Worm (Caenorhabditis elegans) whole organism, late embryonic: Measurements from ENCODE around the gene fbxb-62.

ENCODE experiments used
- T23F11.4 ChIP-seq: fragments of 200-800 bp; sonication (Bioruptor generic); optimal IDR thresholded peaks from 2 replicates; lab custom pipeline; 2018; ENCODE audit warnings: mild to moderate bottlenecking, missing genetic modification characterization, missing compliant biosample characterization
- ceh-19 ChIP-seq: fragments of 200-800 bp; sonication (Bioruptor generic); optimal IDR thresholded peaks from 2 replicates; lab custom pipeline; 2018; ENCODE audit warnings: mild to moderate bottlenecking, missing genetic modification characterization, missing compliant biosample characterization
- dve-1 ChIP-seq: sonication (generic microtip); optimal IDR thresholded peaks from 2 replicates; lab custom pipeline; 2017; ENCODE audit warnings: antibody characterized with exemption, mild to moderate bottlenecking, missing genetic modification characterization, missing compliant biosample characterization
- ets-4 ChIP-seq: sonication (generic microtip); optimal IDR thresholded peaks from 2 replicates; lab custom pipeline; 2016; ENCODE audit warnings: missing genetic modification characterization, missing compliant biosample characterization
- fkh-10 ChIP-seq: fragments of 150-350 bp; optimal IDR thresholded peaks from 2 replicates; lab custom pipeline; 2014; ENCODE audit warnings: missing biosample characterization, missing genetic modification reagents, missing genetic modification characterization
- nhr-11 ChIP-seq: fragments of 150-350 bp; optimal IDR thresholded peaks from 2 replicates; lab custom pipeline; 2014; ENCODE audit warnings: missing biosample characterization, missing genetic modification characterization
- pqm-1 ChIP-seq: sonication (generic microtip); optimal IDR thresholded peaks from 2 replicates; lab custom pipeline; 2016; ENCODE audit warnings: missing genetic modification characterization, missing compliant biosample characterization

ce11 chrV:19319460-19319995 is 17.7 kb upstream of the fbxb-62 start, which contains the start of gene C43D7.7:
- TF ChIP-seq pqm-1 (tag; lab: Kevin White, UChicago): no peak
- no peak for TF ChIP-seq T23F11.4 (GFP tag; lab: Kevin White, UChicago)
- no peak for TF ChIP-seq dve-1 (tag; lab: Kevin White, UChicago)
- no peak for TF ChIP-seq fkh-10 (GFP tag; lab: Kevin White, UChicago)
- no peak for TF ChIP-seq nhr-11 (tag; lab: Kevin White, UChicago)
- no peak for TF ChIP-seq ceh-19 (GFP tag; lab: Kevin White, UChicago)
- no peak for TF ChIP-seq ets-4 (tag; lab: Kevin White, UChicago)
